Fruit fly (Drosophila melanogaster) whole organism, adult: ENCODE measurements around the gene pyx.

Experiments
- CG11617 ChIP-seq: fragments of 200-800 bp; sonication (Bioruptor generic); optimal IDR thresholded peaks from 2 replicates; lab custom pipeline; 2017; ENCODE audit warnings: mild to moderate bottlenecking, missing biosample characterization, missing genetic modification reagents, missing genetic modification characterization
- CG12768 ChIP-seq: fragments of 200-800 bp; sonication (Bioruptor generic); optimal IDR thresholded peaks from 2 replicates; lab custom pipeline; 2017; ENCODE audit warnings: missing biosample characterization, missing genetic modification characterization, mild to moderate bottlenecking, moderate library complexity, missing genetic modification reagents
- CG14711 ChIP-seq: fragments of 200-800 bp; sonication (Bioruptor generic); optimal IDR thresholded peaks from 2 replicates; lab custom pipeline; 2018; ENCODE audit warnings: missing biosample characterization, mild to moderate bottlenecking, missing genetic modification characterization, moderate library complexity
- CG1620 ChIP-seq: fragments of 200-800 bp; sonication (Bioruptor generic); optimal IDR thresholded peaks from 2 replicates; lab custom pipeline; 2016; ENCODE audit warnings: missing biosample characterization, missing genetic modification characterization
- CG33017 ChIP-seq: fragments of 200-800 bp; sonication (Bioruptor generic); optimal IDR thresholded peaks from 2 replicates; lab custom pipeline; 2018; ENCODE audit warnings: missing biosample characterization, mild to moderate bottlenecking, missing genetic modification characterization, moderate library complexity
- CG5204 ChIP-seq: fragments of 200-800 bp; sonication (Bioruptor generic); optimal IDR thresholded peaks from 2 replicates; lab custom pipeline; 2016; ENCODE audit warnings: missing biosample characterization, missing genetic modification characterization
- CG7045 ChIP-seq: fragments of 200-800 bp; sonication (Bioruptor generic); optimal IDR thresholded peaks from 2 replicates; lab custom pipeline; 2017; ENCODE audit warnings: missing biosample characterization, mild to moderate bottlenecking, missing genetic modification characterization
- CG7101 ChIP-seq: fragments of 200-800 bp; sonication (Bioruptor generic); optimal IDR thresholded peaks from 2 replicates; lab custom pipeline; 2018; ENCODE audit warnings: missing biosample characterization, mild to moderate bottlenecking, missing genetic modification characterization, moderate library complexity
- Clk ChIP-seq: fragments of 200-800 bp; sonication (Bioruptor generic); optimal IDR thresholded peaks from 2 replicates; lab custom pipeline; 2017; ENCODE audit warnings: missing biosample characterization, missing genetic modification characterization
- Crg-1 ChIP-seq: fragments of 200-800 bp; sonication (Bioruptor generic); optimal IDR thresholded peaks from 2 replicates; lab custom pipeline; 2016; ENCODE audit warnings: missing biosample characterization, missing genetic modification characterization
- Hr96 ChIP-seq: fragments of 200-800 bp; sonication (Bioruptor generic); optimal IDR thresholded peaks from 2 replicates; lab custom pipeline; 2016; ENCODE audit warnings: missing biosample characterization, missing genetic modification characterization
- Mnt ChIP-seq: fragments of 200-800 bp; sonication (Bioruptor generic); optimal IDR thresholded peaks from 2 replicates; lab custom pipeline; 2016; ENCODE audit warnings: missing biosample characterization, mild to moderate bottlenecking, missing genetic modification characterization
- bab1 ChIP-seq: fragments of 200-800 bp; sonication (Bioruptor generic); optimal IDR thresholded peaks from 3 replicates; lab custom pipeline; 2019; ENCODE audit warnings: missing biosample characterization, mild to moderate bottlenecking, missing genetic modification characterization, moderate library complexity
- cic ChIP-seq: fragments of 200-800 bp; sonication (Bioruptor generic); optimal IDR thresholded peaks from 2 replicates; lab custom pipeline; 2017; ENCODE audit warnings: missing biosample characterization, mild to moderate bottlenecking, missing genetic modification characterization, moderate library complexity
- cnc ChIP-seq, 2 experiments: fragments of >200 bp; optimal IDR thresholded peaks; 2 replicates each; lab custom pipeline; 2017
- kay ChIP-seq: fragments of 200-800 bp; sonication (Bioruptor generic); peaks from one replicate; lab custom pipeline; 2016; ENCODE audit warnings: missing biosample characterization, missing genetic modification characterization, borderline replicate concordance
- ovo ChIP-seq: fragments of 200-800 bp; sonication (Bioruptor generic); optimal IDR thresholded peaks from 2 replicates; lab custom pipeline; 2016; ENCODE audit warnings: missing biosample characterization, missing genetic modification characterization
- pad ChIP-seq: fragments of 200-800 bp; sonication (Bioruptor generic); optimal IDR thresholded peaks from 3 replicates; lab custom pipeline; 2017; ENCODE audit warnings: missing biosample characterization, missing genetic modification characterization, mild to moderate bottlenecking, moderate library complexity, missing genetic modification reagents
- tj ChIP-seq: fragments of 200-800 bp; sonication (Bioruptor generic); optimal IDR thresholded peaks from 3 replicates; lab custom pipeline; 2017; ENCODE audit warnings: missing biosample characterization, mild to moderate bottlenecking, missing genetic modification characterization, moderate library complexity
- toe ChIP-seq: fragments of 200-800 bp; sonication (Bioruptor generic); optimal IDR thresholded peaks from 2 replicates; lab custom pipeline; 2016; ENCODE audit warnings: missing biosample characterization, missing genetic modification characterization

The pyx gene

dm6 chr3L:248226-248758 is 25.4 kb upstream of the pyx start:
- TF ChIP-seq CG12768 (peak; percentile 30), Hr96 (GFP tag; lab: Kevin White, UChicago) (no peak)

- TF ChIP-seq toe (no peak), kay (GFP tag; lab: Kevin White, UChicago) (peak; percentile 80), Crg-1 (GFP tag; lab: Kevin White, UChicago) (peak; percentile 22), cic (GFP tag; lab: Kevin White, UChicago) (peak; percentile 32)
Observed at dm6 chr3L:247482-248225, 24.8 kb upstream of the pyx start, which contains the start of gene mthl14. TSS of gene mthl14 (plus strand) at chr3L:247491.

DNA sequence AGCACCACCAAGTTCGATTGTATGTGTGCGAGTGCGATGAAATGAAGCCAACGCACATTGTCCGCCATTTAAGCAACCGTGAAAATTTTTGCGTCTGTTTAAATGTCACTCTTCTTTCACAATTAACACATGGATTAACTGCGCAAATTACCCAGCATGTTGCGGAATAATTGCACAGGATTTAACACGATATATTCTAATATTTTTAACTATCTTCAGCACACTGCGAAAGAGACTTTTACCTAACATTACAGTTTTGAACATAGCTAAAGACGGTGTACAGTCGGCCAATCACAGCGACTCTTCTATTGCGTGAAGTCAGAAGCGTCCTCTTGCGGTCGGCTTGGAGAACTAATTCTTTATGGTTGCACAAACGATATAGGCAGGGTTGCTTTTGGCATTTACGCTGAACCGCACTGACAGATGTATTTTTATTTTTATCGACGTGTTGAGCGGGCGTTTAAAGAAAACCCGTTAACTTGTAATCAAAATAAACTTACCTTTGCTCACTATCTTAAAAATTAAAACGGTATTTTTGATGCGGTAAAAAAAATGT is 23.9 kb upstream of the pyx start:
- TF ChIP-seq toe (no peak), Clk (peak; percentile 47), cic (GFP tag; lab: Kevin White, UChicago) (peak; percentile 22), CG1620 (GFP tag; lab: Kevin White, UChicago) (peak; percentile 54), cnc (optimal IDR thresholded peaks at IDR 0.05; lab: Kevin White, UChicago) (no peak), Crg-1 (GFP tag; lab: Kevin White, UChicago) (peak; percentile 68), CG7045 (GFP tag; lab: Kevin White, UChicago) (peak; percentile 18), ovo (GFP tag; lab: Kevin White, UChicago) (peak; percentile 37), tj (GFP tag; lab: Kevin White, UChicago) (peak; percentile 34), pad (GFP tag; lab: Kevin White, UChicago) (peak; percentile 34), CG11617 (peak; percentile 43), CG12768 (no peak), Mnt (GFP tag; lab: Kevin White, UChicago) (peak; percentile 74), bab1 (GFP tag; lab: Kevin White, UChicago) (peak; percentile 82), CG7101 (tag; lab: Kevin White, UChicago) (peak; percentile 63), CG14711 (tag; lab: Kevin White, UChicago) (peak; percentile 83)

DNA sequence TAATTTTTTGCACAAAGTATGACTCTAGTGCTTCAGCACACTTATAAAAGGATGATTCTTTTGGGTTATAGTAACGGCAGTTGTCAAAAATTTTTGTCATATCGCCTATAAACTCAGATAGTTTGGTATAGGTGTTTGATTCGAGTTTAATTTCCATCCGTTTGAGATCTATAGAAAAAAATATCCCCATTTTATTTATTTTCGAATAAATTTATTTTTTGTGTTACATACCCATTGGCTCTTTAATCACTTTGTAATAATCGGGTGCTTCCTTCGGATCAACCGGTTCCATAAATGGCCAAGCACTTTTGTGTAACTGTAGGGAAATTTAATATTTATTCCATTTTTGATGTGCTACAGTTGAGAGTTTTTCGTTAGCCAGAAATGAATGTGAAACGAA is 11.5 kb upstream of the pyx start:
- TF ChIP-seq Clk, result no peak
- no peak for TF ChIP-seq pad (GFP tag; lab: Kevin White, UChicago)
- no peak for TF ChIP-seq ovo (GFP tag; lab: Kevin White, UChicago)
- TF ChIP-seq Hr96 (GFP tag; lab: Kevin White, UChicago), result no peak
- TF ChIP-seq CG7101 (tag; lab: Kevin White, UChicago), result no peak
- peak; percentile 96 for TF ChIP-seq kay (GFP tag; lab: Kevin White, UChicago)
- TF ChIP-seq tj (GFP tag; lab: Kevin White, UChicago), result no peak

dm6 chr3L:233251-233650 is 10.4 kb upstream of the pyx start, which contains the start of gene CG34453:
TSS of gene CG34453 (minus strand) at chr3L:233351.
- TF ChIP-seq CG33017 (tag; lab: Kevin White, UChicago) (no peak), bab1 (GFP tag; lab: Kevin White, UChicago) (no peak), CG7045 (GFP tag; lab: Kevin White, UChicago) (no peak), tj (GFP tag; lab: Kevin White, UChicago) (no peak), kay (GFP tag; lab: Kevin White, UChicago) (no peak), cnc (optimal IDR thresholded peaks at IDR 0.05; lab: Kevin White, UChicago) (no peak), toe (no peak), CG1620 (GFP tag; lab: Kevin White, UChicago) (no peak), CG7101 (tag; lab: Kevin White, UChicago) (no peak), CG14711 (tag; lab: Kevin White, UChicago) (no peak), cic (GFP tag; lab: Kevin White, UChicago) (no peak), CG12768 (no peak)

DNA sequence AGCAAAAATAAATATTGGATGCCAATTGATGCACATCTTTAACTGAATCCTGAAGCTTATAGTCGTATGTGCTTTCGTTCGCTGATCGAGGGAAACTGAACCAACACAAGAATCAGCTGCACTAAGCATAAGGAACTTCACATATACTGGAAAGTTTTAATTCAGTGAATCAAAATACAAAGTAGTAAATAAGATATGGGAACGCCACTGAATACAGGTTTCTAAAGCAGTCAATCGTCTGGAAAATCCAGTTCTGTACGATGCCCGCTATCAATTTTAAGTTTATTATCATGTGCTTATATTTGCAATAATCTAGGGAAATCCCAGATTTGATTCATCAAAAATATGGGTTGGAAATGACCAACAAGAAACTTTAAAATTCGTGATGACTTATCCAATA is 9.4 kb upstream of the pyx start, which contains the start of gene CG34454:
Gene CG34454 (minus strand): TSS at position 84 of the 400 bp plus-strand sequence.
- TF ChIP-seq CG7101 (tag; lab: Kevin White, UChicago) (no peak), cic (GFP tag; lab: Kevin White, UChicago) (no peak), toe (no peak), CG33017 (tag; lab: Kevin White, UChicago) (no peak), Mnt (GFP tag; lab: Kevin White, UChicago) (no peak), Clk (no peak), tj (GFP tag; lab: Kevin White, UChicago) (no peak), CG14711 (tag; lab: Kevin White, UChicago) (no peak), CG5204 (GFP tag; lab: Kevin White, UChicago) (no peak), Hr96 (GFP tag; lab: Kevin White, UChicago) (no peak), CG1620 (GFP tag; lab: Kevin White, UChicago) (no peak), pad (GFP tag; lab: Kevin White, UChicago) (no peak), cnc (optimal IDR thresholded peaks at IDR 0.05; lab: Kevin White, UChicago) (no peak), CG11617 (no peak), ovo (GFP tag; lab: Kevin White, UChicago) (no peak), CG7045 (GFP tag; lab: Kevin White, UChicago) (no peak), Crg-1 (GFP tag; lab: Kevin White, UChicago) (no peak), kay (GFP tag; lab: Kevin White, UChicago) (no peak), CG12768 (no peak), bab1 (GFP tag; lab: Kevin White, UChicago) (no peak)
